Worm (Caenorhabditis elegans): ENCODE measurements around the gene cyp-34A2.

The cyp-34A2 gene

DNA sequence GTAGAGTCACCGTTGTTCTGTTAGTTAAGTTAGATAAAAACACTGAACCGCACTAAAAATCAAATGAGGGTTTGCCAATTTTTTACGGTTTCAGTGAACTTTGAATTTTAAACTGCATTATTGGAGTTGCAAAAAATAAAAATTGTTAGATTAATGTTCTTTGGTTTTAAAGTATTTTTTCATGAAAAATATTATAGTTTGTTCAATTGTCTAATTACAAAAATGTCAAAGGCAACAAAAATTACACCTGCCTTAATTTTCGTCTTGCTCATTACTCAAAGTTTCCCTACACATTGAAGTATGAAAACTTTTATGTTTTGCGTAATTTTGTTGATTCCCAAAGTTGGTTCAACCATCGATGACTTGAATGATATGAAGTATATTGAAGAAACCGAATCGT is 19.9 kb upstream of the cyp-34A2 start, which contains the start of gene irld-62:
Gene irld-62, plus strand, starts transcription at position 301 of the 400 bp plus-strand sequence.
- no peak for TF ChIP-seq zip-8 (tag; optimal IDR thresholded peaks at IDR 0.05)

- no peak for TF ChIP-seq nhr-237 (tag; optimal IDR thresholded peaks at IDR 0.05)
- TF ChIP-seq ces-1 (GFP tag; optimal IDR thresholded peaks at IDR 0.05): no peak
- TF ChIP-seq drap-1 (GFP tag; optimal IDR thresholded peaks at IDR 0.05): no peak
- no peak for TF ChIP-seq blmp-1 (tag; optimal IDR thresholded peaks at IDR 0.05)
- TF ChIP-seq hlh-1 (tag; optimal IDR thresholded peaks at IDR 0.05): no peak
- TF ChIP-seq nhr-76 (tag; optimal IDR thresholded peaks at IDR 0.05): no peak
- no peak for TF ChIP-seq sptf-1 (tag; optimal IDR thresholded peaks at IDR 0.05)
- no peak for TF ChIP-seq snpc-4 (tag; optimal IDR thresholded peaks at IDR 0.05)
These were observed 18.1 kb upstream of the cyp-34A2 start, which contains the start of gene srz-10 for ce11 chrV:15309011-15309410. TSS of gene srz-10 (minus strand) at chrV:15309098.

DNA sequence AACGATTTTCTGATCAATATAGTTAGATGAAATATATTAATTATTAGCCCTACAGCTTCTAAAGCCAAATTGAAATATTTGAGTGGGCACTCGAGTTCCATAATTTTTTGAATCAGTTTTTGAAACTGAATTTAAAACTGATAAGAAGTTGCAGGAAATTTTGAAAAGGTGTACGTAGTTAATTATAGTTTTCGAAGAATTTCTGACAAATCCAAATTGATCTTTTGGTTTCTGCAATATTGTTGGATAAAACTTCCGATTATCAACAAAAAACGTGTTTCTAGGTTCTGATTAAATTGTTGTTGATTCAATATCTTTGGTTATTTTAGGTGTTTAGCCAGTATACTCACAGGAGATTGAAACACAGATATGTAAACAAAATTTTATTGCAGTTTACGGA is 15.8 kb upstream of the cyp-34A2 start, which contains the start of gene T26H8.4:
Gene T26H8.4, minus strand, starts transcription at position 101 of the 400 bp plus-strand sequence.
- TF ChIP-seq lsy-2 (tag; optimal IDR thresholded peaks at IDR 0.05) (no peak), nhr-2 (tag; optimal IDR thresholded peaks at IDR 0.05) (no peak), hlh-1 (tag; optimal IDR thresholded peaks at IDR 0.05) (no peak), elt-3 (tag; optimal IDR thresholded peaks at IDR 0.05) (no peak), ceh-39 (tag; optimal IDR thresholded peaks at IDR 0.05) (no peak), pha-4 (tag; optimal IDR thresholded peaks at IDR 0.05) (no peak), ceh-43 (GFP tag; optimal IDR thresholded peaks at IDR 0.05) (no peak), blmp-1 (tag; optimal IDR thresholded peaks at IDR 0.05) (no peak), lin-32 (GFP tag; optimal IDR thresholded peaks at IDR 0.05) (no peak), elt-1 (tag; optimal IDR thresholded peaks at IDR 0.05; ENCODE audit: borderline replicate concordance, insufficient read depth) (no peak), ces-1 (GFP tag; optimal IDR thresholded peaks at IDR 0.05) (no peak), ceh-83 (GFP tag; optimal IDR thresholded peaks at IDR 0.05) (no peak), nhr-237 (tag; optimal IDR thresholded peaks at IDR 0.05) (no peak)

DNA sequence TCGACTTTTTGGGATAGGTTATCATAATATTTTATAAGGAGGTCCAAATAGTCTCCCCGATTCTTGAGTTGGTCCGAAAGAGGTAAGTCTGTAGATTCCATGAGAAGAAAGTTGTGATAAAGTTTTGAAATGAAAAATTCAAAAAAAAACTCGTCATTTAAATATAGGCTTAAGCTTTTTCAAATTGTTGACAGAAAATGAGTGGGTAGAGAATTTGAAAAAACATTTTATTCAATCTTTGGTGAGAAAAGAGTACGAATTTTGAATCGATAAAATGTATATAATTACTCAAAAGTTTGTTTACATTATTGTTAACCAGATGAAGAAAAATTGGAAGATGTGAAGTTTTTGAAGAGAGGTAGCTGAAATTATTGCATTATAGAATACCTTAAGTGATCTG is 14.6 kb upstream of the cyp-34A2 start, which contains the start of gene T26H8.5:
Gene T26H8.5, minus strand, starts transcription at position 101 of the 400 bp plus-strand sequence.
- TF ChIP-seq ztf-11 (tag; optimal IDR thresholded peaks at IDR 0.05) (no peak), ceh-43 (GFP tag; optimal IDR thresholded peaks at IDR 0.05) (no peak), tbx-8 (GFP tag; optimal IDR thresholded peaks at IDR 0.05) (no peak), unc-120 (tag; optimal IDR thresholded peaks at IDR 0.05; ENCODE audit: poor library complexity, severe bottlenecking) (no peak), ceh-83 (GFP tag; optimal IDR thresholded peaks at IDR 0.05) (no peak), hlh-1 (tag; optimal IDR thresholded peaks at IDR 0.05) (no peak), elt-3 (tag; optimal IDR thresholded peaks at IDR 0.05) (no peak), pha-4 (tag; optimal IDR thresholded peaks at IDR 0.05) (no peak), ceh-39 (tag; optimal IDR thresholded peaks at IDR 0.05) (no peak)

- TF ChIP-seq unc-62 (GFP tag; optimal IDR thresholded peaks at IDR 0.05): no peak
- TF ChIP-seq sem-2 (GFP tag; optimal IDR thresholded peaks at IDR 0.05): no peak
- TF ChIP-seq ceh-43 (GFP tag; optimal IDR thresholded peaks at IDR 0.05): no peak
- TF ChIP-seq ceh-83 (GFP tag; optimal IDR thresholded peaks at IDR 0.05): no peak
- no peak for TF ChIP-seq blmp-1 (tag; optimal IDR thresholded peaks at IDR 0.05)
- TF ChIP-seq hlh-1 (tag; optimal IDR thresholded peaks at IDR 0.05): no peak
- no peak for TF ChIP-seq mls-2 (tag; optimal IDR thresholded peaks at IDR 0.05)
- no peak for TF ChIP-seq unc-120 (tag; optimal IDR thresholded peaks at IDR 0.05; ENCODE audit: poor library complexity, severe bottlenecking)
These were observed 12.7 kb upstream of the cyp-34A2 start, which contains the start of gene srx-48 for ce11 chrV:15303625-15304024. TSS of gene srx-48 (minus strand) at chrV:15303725.

- TF ChIP-seq ztf-11 (tag; optimal IDR thresholded peaks at IDR 0.05): no peak
- no peak for TF ChIP-seq lin-13 (tag; optimal IDR thresholded peaks at IDR 0.05)
- no peak for TF ChIP-seq ceh-43 (GFP tag; optimal IDR thresholded peaks at IDR 0.05)
- TF ChIP-seq nhr-28 (tag; optimal IDR thresholded peaks at IDR 0.05): no peak
- TF ChIP-seq ceh-83 (GFP tag; optimal IDR thresholded peaks at IDR 0.05): no peak
- no peak for TF ChIP-seq cnd-1 (tag; optimal IDR thresholded peaks at IDR 0.05)
- no peak for TF ChIP-seq lin-32 (GFP tag; optimal IDR thresholded peaks at IDR 0.05)
- TF ChIP-seq hlh-1 (tag; optimal IDR thresholded peaks at IDR 0.05): no peak
- no peak for TF ChIP-seq elt-3 (tag; optimal IDR thresholded peaks at IDR 0.05)
- TF ChIP-seq nhr-2 (tag; optimal IDR thresholded peaks at IDR 0.05): no peak
These were observed 7.7 kb upstream of the cyp-34A2 start, which contains the start of gene cpr-3 for ce11 chrV:15298597-15298996. TSS of gene cpr-3 (minus strand) at chrV:15298700.

Measured in whole organism, mixed stage, embryonic.